Worm (Caenorhabditis elegans) whole organism, L1 larva: Measurements from ENCODE around the gene F14H3.12.

Source experiments
- C16A3.4 ChIP-seq: fragments of 150-350 bp; optimal IDR thresholded peaks from 2 replicates; lab custom pipeline; 2014; ENCODE audit warnings: missing biosample characterization, missing genetic modification characterization
- Y116A8C.19 ChIP-seq: sonication (generic microtip); optimal IDR thresholded peaks from 2 replicates; lab custom pipeline; 2016; ENCODE audit warnings: missing compliant biosample characterization, missing genetic modification characterization, borderline replicate concordance
- aha-1 ChIP-seq: fragments of 150-350 bp; optimal IDR thresholded peaks from 2 replicates; lab custom pipeline; 2014; ENCODE audit warnings: missing biosample characterization, missing genetic modification characterization
- aly-2 ChIP-seq: fragments of 150-350 bp; optimal IDR thresholded peaks from 2 replicates; lab custom pipeline; 2014; ENCODE audit warnings: missing biosample characterization, missing genetic modification characterization
- ceh-63 ChIP-seq: fragments of 200-800 bp; sonication (Bioruptor generic); optimal IDR thresholded peaks from 2 replicates; lab custom pipeline; 2018; ENCODE audit warnings: mild to moderate bottlenecking, missing genetic modification characterization, missing compliant biosample characterization
- ceh-8 ChIP-seq: fragments of 200-800 bp; sonication (Bioruptor generic); optimal IDR thresholded peaks from 2 replicates; lab custom pipeline; 2018; ENCODE audit warnings: mild to moderate bottlenecking, missing genetic modification characterization, moderate library complexity, missing compliant biosample characterization
- ceh-88 ChIP-seq: fragments of 200-800 bp; sonication (Bioruptor generic); IDR thresholded peaks from 2 replicates; pipeline ENCODE4 v1.3.6; 2022; ENCODE audit warnings: missing genetic modification characterization, missing compliant biosample characterization
- dsc-1 ChIP-seq: sonication (generic microtip); optimal IDR thresholded peaks from 2 replicates; lab custom pipeline; 2016; ENCODE audit warnings: mild to moderate bottlenecking, missing genetic modification characterization, missing compliant biosample characterization
- efl-1 ChIP-seq, 4 experiments: fragments of 150-350 bp; optimal IDR thresholded peaks in 3 of 4; peaks in 1 of 4; 1 replicate in 1 of 4; 2 replicates in 3 of 4; lab custom pipeline; 2014; ENCODE audit warnings: missing biosample characterization in 2 of 4, missing genetic modification characterization in 2 of 4, missing genetic modification reagents in 2 of 4
- efl-3 ChIP-seq: fragments of 200-800 bp; sonication (Bioruptor generic); optimal IDR thresholded peaks from 2 replicates; lab custom pipeline; 2018; ENCODE audit warnings: mild to moderate bottlenecking, missing genetic modification characterization, missing compliant biosample characterization
- elt-2 ChIP-seq: sonication (generic microtip); optimal IDR thresholded peaks from 2 replicates; lab custom pipeline; 2016; ENCODE audit warnings: missing genetic modification characterization, mild to moderate bottlenecking, inconsistent platforms, missing compliant biosample characterization, missing genetic modification reagents
- fos-1 ChIP-seq: fragments of 150-350 bp; optimal IDR thresholded peaks from 2 replicates; lab custom pipeline; 2014; ENCODE audit warnings: missing biosample characterization, missing genetic modification characterization
- grh-1 ChIP-seq: fragments of 200-800 bp; sonication (Bioruptor generic); IDR thresholded peaks from 2 replicates; pipeline ENCODE4 v1.3.6; 2022; ENCODE audit warnings: missing genetic modification reagents, missing genetic modification characterization, missing compliant biosample characterization
- hlh-17 ChIP-seq: fragments of 200-800 bp; sonication (Bioruptor generic); optimal IDR thresholded peaks from 2 replicates; lab custom pipeline; 2018; ENCODE audit warnings: missing genetic modification characterization, mild to moderate bottlenecking, missing compliant biosample characterization, moderate library complexity, borderline replicate concordance
- hpl-2 ChIP-seq: fragments of 150-350 bp; optimal IDR thresholded peaks from 2 replicates; lab custom pipeline; 2014; ENCODE audit warnings: missing biosample characterization, missing genetic modification reagents, missing genetic modification characterization
- jun-1 ChIP-seq: fragments of 150-350 bp; optimal IDR thresholded peaks from 2 replicates; lab custom pipeline; 2014; ENCODE audit warnings: missing biosample characterization, missing genetic modification reagents, missing genetic modification characterization
- mab-9 ChIP-seq: fragments of 200-800 bp; sonication (Bioruptor generic); IDR thresholded peaks from 2 replicates; pipeline ENCODE4 v1.3.6; 2022; ENCODE audit warnings: missing genetic modification reagents, missing genetic modification characterization, missing compliant biosample characterization
- nhr-12 ChIP-seq: sonication (generic microtip); optimal IDR thresholded peaks from 2 replicates; lab custom pipeline; 2017; ENCODE audit warnings: missing biosample characterization, missing genetic modification characterization
- nhr-19 ChIP-seq: fragments of 200-800 bp; sonication (Bioruptor generic); conservative IDR thresholded peaks from 2 replicates; pipeline ENCODE4 v1.3.6; 2022; ENCODE audit warnings: missing genetic modification characterization, missing compliant biosample characterization
- nhr-237 ChIP-seq: fragments of 150-350 bp; optimal IDR thresholded peaks from 2 replicates; lab custom pipeline; 2014; ENCODE audit warnings: missing biosample characterization, missing genetic modification characterization
- nhr-71 ChIP-seq: sonication (generic microtip); optimal IDR thresholded peaks from 2 replicates; lab custom pipeline; 2016; ENCODE audit warnings: mild to moderate bottlenecking, missing genetic modification characterization, moderate library complexity, missing compliant biosample characterization
- nhr-76 ChIP-seq: sonication (generic microtip); optimal IDR thresholded peaks from 2 replicates; lab custom pipeline; 2017; ENCODE audit warnings: missing biosample characterization, missing genetic modification characterization
- nhr-85 ChIP-seq: sonication (generic microtip); peaks from one replicate; lab custom pipeline; 2016; ENCODE audit warnings: missing genetic modification characterization, inconsistent platforms, missing compliant biosample characterization
- pax-3 ChIP-seq: fragments of 200-800 bp; sonication (Bioruptor generic); optimal IDR thresholded peaks from 2 replicates; lab custom pipeline; 2018; ENCODE audit warnings: mild to moderate bottlenecking, missing genetic modification characterization, moderate library complexity, missing compliant biosample characterization
- rnt-1 ChIP-seq: sonication (generic microtip); optimal IDR thresholded peaks from 2 replicates; lab custom pipeline; 2016; ENCODE audit warnings: mild to moderate bottlenecking, missing genetic modification characterization, moderate library complexity, missing compliant biosample characterization
- tlp-1 ChIP-seq: fragments of 150-350 bp; optimal IDR thresholded peaks from 2 replicates; lab custom pipeline; 2014; ENCODE audit warnings: missing biosample characterization, missing genetic modification characterization
- unc-62 ChIP-seq: fragments of 150-350 bp; optimal IDR thresholded peaks from 2 replicates; lab custom pipeline; 2014; ENCODE audit warnings: missing biosample characterization, missing genetic modification reagents, missing genetic modification characterization
- unc-86 ChIP-seq: sonication (generic microtip); optimal IDR thresholded peaks from 2 replicates; lab custom pipeline; 2016; ENCODE audit warnings: missing genetic modification characterization, missing compliant biosample characterization
- xbp-1 ChIP-seq: sonication (generic microtip); optimal IDR thresholded peaks from 2 replicates; lab custom pipeline; 2016; ENCODE audit warnings: missing genetic modification characterization, missing compliant biosample characterization
- ztf-11 ChIP-seq, 2 experiments: sonication (generic microtip); optimal IDR thresholded peaks; 2 replicates each; lab custom pipeline; 2016 to 2017; ENCODE audit warnings: missing genetic modification characterization in 2 of 2, missing biosample characterization in 1 of 2, missing compliant biosample characterization in 1 of 2

F14H3.12 gene

ce11 chrV:16032761-16033160, 42.4 kb downstream of the F14H3.12 start, which contains the start of gene T10C6.16:
Gene T10C6.16, minus strand, starts transcription at chrV:16033005.
- TF ChIP-seq dsc-1 (tag; lab: Kevin White, UChicago) (no peak), tlp-1 (tag; lab: Kevin White, UChicago) (no peak), nhr-85 (tag; lab: Kevin White, UChicago) (peak; percentile 18), nhr-76 (tag; lab: Kevin White, UChicago) (no peak), hpl-2 (GFP tag; lab: Kevin White, UChicago) (no peak)
- TF ChIP-seq, all 84 proteins: peak for 1

- TF ChIP-seq mab-9 (GFP tag; lab: Robert Waterston, UW): no peak
- TF ChIP-seq aly-2 (tag; lab: Kevin White, UChicago): no peak
- TF ChIP-seq grh-1 (GFP tag; lab: Robert Waterston, UW): no peak
- no peak for TF ChIP-seq pax-3
- TF ChIP-seq ceh-63 (GFP tag; lab: Kevin White, UChicago): no peak
- TF ChIP-seq aha-1 (tag; lab: Kevin White, UChicago): no peak
- no peak for TF ChIP-seq unc-62 (GFP tag; lab: Kevin White, UChicago)
- no peak for TF ChIP-seq ceh-8
- no peak for TF ChIP-seq ceh-88 (GFP tag; lab: Robert Waterston, UW)
- TF ChIP-seq xbp-1 (tag; lab: Kevin White, UChicago): no peak
- TF ChIP-seq nhr-12: no peak
- no peak for TF ChIP-seq ztf-11 (tag; optimal IDR thresholded peaks at IDR 0.05; lab: Kevin White, UChicago)
- no peak for TF ChIP-seq hlh-17
- no peak for TF ChIP-seq C16A3.4 (tag; lab: Kevin White, UChicago)
- TF ChIP-seq nhr-237 (tag; lab: Kevin White, UChicago): no peak
- TF ChIP-seq nhr-19 (GFP tag; lab: Robert Waterston, UW): no peak
- no peak for TF ChIP-seq efl-3 (GFP tag; lab: Kevin White, UChicago)
These were observed 43.6 kb downstream of the F14H3.12 start, which contains the start of gene T10C6.7 for ce11 chrV:16031571-16031970. Gene T10C6.7, minus strand, starts transcription at chrV:16031713.

DNA sequence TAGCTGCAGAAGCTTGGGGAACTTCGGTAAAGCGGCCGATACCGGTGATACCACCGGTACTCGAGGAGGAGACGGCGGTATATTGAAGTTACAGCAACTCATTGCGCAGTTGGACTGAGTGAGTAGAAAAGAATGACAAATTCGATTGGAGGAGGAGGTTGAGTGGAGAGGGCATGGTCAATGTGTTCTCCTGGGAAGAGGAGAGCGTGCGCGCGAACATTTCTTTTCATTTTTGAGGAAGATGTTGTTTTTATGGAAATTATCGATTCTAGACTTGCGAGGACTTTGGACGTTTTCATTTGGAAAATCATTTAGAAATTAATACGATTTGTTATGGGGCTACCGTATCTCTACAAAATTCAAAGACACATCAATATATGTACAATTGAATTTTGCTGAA, 45.9 kb downstream of the F14H3.12 start:
- TF ChIP-seq efl-1 (optimal IDR thresholded peaks at IDR 0.05; lab: Kevin White, UChicago) (no peak), efl-1 (GFP tag; optimal IDR thresholded peaks at IDR 0.05 in 1 of 2; lab: Kevin White, UChicago) (peak in 1 of 2 experiments; percentile 46), mab-9 (GFP tag; lab: Robert Waterston, UW) (no peak)
- TF ChIP-seq, all 84 proteins: peak for 1

DNA sequence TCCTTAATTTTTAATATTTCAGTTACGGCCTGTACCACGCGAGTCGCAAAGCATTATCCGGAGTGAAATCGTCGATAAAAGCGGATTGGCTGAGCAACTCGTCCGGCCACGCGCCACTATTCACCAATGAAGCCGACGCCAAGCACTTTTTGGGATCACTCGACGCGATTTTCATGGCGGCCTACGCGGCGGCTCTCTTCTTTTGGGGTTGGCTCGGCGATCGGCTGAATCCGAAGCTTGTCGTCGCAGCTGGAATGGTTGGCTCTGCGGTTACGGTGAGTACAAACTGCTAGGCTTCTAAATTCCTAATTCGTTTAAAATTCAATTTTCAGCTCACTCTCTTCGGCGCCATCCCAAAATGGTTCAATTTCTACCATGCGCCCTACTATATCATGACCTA, 50.2 kb downstream of the F14H3.12 start:
- TF ChIP-seq hpl-2 (GFP tag; lab: Kevin White, UChicago) (no peak), jun-1 (tag; lab: Kevin White, UChicago) (no peak)

DNA sequence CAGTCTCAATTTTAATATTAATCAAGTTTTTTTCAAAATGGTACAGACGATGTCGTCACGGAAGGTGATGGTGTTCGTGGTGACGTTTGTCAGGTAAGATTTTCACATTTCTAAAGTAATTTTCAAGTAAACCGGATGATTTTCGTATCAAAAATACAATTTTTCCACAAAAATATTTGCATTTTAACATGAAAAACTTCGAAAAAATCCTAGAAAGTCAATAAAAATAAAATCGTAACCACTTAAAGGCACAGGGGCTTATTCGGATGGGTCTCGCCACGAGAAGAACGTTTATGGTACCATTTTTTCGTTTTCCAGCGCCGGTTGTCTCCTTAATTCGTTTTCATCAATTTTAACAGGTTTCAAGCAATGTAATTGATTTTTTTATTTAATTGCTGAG, 50.8 kb downstream of the F14H3.12 start, which contains the start of gene T10C6.6:
Gene T10C6.6, plus strand, starts transcription at position 27 of the 400 bp plus-strand sequence.
- TF ChIP-seq nhr-71 (tag; lab: Kevin White, UChicago): no peak
- peak; percentile 27 for TF ChIP-seq elt-2 (tag; lab: Kevin White, UChicago)
- no peak for TF ChIP-seq ceh-8
- TF ChIP-seq Y116A8C.19 (tag; lab: Kevin White, UChicago): no peak
- TF ChIP-seq efl-1 (optimal IDR thresholded peaks at IDR 0.05; lab: Kevin White, UChicago): no peak
- peak in 1 of 2 experiments; percentile 82 for TF ChIP-seq efl-1 (GFP tag; optimal IDR thresholded peaks at IDR 0.05 in 1 of 2; lab: Kevin White, UChicago)
- TF ChIP-seq efl-3 (GFP tag; lab: Kevin White, UChicago): no peak
- TF ChIP-seq rnt-1 (tag; lab: Kevin White, UChicago): no peak
- no peak for TF ChIP-seq nhr-12
- no peak for TF ChIP-seq fos-1
- TF ChIP-seq unc-86: no peak
